Fruit fly (Drosophila melanogaster): ENCODE measurements around the gene S6k.

S6k gene

DNA sequence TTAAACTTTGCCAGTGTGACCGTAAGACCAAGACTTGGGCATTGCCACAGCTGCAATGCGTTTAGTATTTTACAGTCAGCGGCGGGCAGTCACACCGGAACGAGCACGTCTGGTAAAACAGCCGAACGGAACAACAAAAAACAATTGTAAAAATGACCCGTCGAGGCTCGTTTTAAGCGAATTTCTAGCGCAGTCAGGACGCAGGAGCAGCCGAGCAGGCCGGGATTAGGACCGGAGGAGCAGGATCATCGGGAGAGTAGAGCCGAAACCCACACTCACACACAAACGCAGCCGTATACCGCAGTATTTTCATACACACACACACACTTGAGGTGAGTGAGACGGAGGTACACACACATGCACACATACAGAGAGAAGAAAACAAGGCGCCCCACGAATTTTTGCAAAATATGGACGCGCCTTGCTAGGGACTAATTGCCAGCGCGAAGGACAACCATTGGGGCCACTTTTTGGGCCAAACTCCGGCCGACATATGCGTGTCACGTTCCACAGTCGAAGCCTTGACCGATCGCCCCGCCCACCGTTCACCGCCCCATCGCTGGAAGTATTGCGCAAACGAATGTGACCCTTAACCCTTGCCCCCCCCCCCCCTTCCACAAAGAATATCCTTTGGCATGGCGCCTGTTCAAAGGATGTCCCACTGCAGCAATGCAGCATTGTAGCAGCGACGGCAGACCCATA, 57.7 kb downstream of the S6k start, which contains the start of gene Usp47 (continued):
- TF ChIP-seq CG11504 (tag; optimal IDR thresholded peaks at IDR 0.05) (no peak), Blimp-1 (GFP tag; optimal IDR thresholded peaks at IDR 0.05) (no peak), D (optimal IDR thresholded peaks at IDR 0.05) (peak; percentile 58), D (GFP tag; optimal IDR thresholded peaks at IDR 0.05) (no peak), CG7372 (GFP tag; IDR thresholded peaks at IDR 0.05) (no peak), pb (GFP tag; optimal IDR thresholded peaks at IDR 0.05) (no peak), tgo (GFP tag; IDR thresholded peaks at IDR 0.05) (no peak), ttk (GFP tag; IDR thresholded peaks at IDR 0.05) (no peak), toy (GFP tag; IDR thresholded peaks at IDR 0.05) (no peak), ftz-f1 (GFP tag; optimal IDR thresholded peaks at IDR 0.05) (no peak), CG17612 (GFP tag; IDR thresholded peaks at IDR 0.05) (no peak), gcm (GFP tag; optimal IDR thresholded peaks at IDR 0.05) (no peak), CG12299 (tag; optimal IDR thresholded peaks at IDR 0.05) (peak; percentile 16), CG3726 (GFP tag; IDR thresholded peaks at IDR 0.05) (no peak), HLH54F (GFP tag; optimal IDR thresholded peaks at IDR 0.05) (no peak), lbe (GFP tag; optimal IDR thresholded peaks at IDR 0.05) (no peak), ERR (GFP tag; optimal IDR thresholded peaks at IDR 0.05) (no peak), Ravus (GFP tag; IDR thresholded peaks at IDR 0.05) (no peak), Kr (GFP tag; optimal IDR thresholded peaks at IDR 0.05) (no peak), CG2120 (GFP tag; optimal IDR thresholded peaks at IDR 0.05) (no peak), gfzf (GFP tag; optimal IDR thresholded peaks at IDR 0.05) (peak; percentile 89), Sin3A (optimal IDR thresholded peaks at IDR 0.05) (peak; percentile 26), CG12744 (GFP tag; optimal IDR thresholded peaks at IDR 0.05) (no peak), YL-1 (GFP tag; optimal IDR thresholded peaks at IDR 0.05) (peak; percentile 72), HLHmδ (GFP tag; optimal IDR thresholded peaks at IDR 0.05) (no peak), Hmr (GFP tag; optimal IDR thresholded peaks at IDR 0.05) (peak; percentile 28), CG7839 (tag; optimal IDR thresholded peaks at IDR 0.05) (no peak), CG4282 (GFP tag; optimal IDR thresholded peaks at IDR 0.05) (no peak), Oli (tag; optimal IDR thresholded peaks at IDR 0.05) (no peak), CG6765 (GFP tag; optimal IDR thresholded peaks at IDR 0.05) (no peak), Elba2 (GFP tag; optimal IDR thresholded peaks at IDR 0.05) (no peak), zf30C (GFP tag; optimal IDR thresholded peaks at IDR 0.05) (peak; percentile 63), kay (GFP tag; optimal IDR thresholded peaks at IDR 0.05) (no peak), CG12155 (GFP tag; optimal IDR thresholded peaks at IDR 0.05) (no peak), TFAM (GFP tag; optimal IDR thresholded peaks at IDR 0.05) (no peak), Med (GFP tag) (peak; percentile 88), salm (tag; optimal IDR thresholded peaks at IDR 0.05) (no peak), CG2678 (tag; optimal IDR thresholded peaks at IDR 0.05) (no peak), CG3065 (GFP tag; optimal IDR thresholded peaks at IDR 0.05) (no peak), CG8359 (GFP tag; optimal IDR thresholded peaks at IDR 0.05; ENCODE audit: borderline replicate concordance) (no peak), Ets97D (GFP tag; optimal IDR thresholded peaks at IDR 0.05) (peak; percentile 3), oc (tag; optimal IDR thresholded peaks at IDR 0.05) (no peak), CG13123 (GFP tag; optimal IDR thresholded peaks at IDR 0.05) (no peak), CG15601 (tag; optimal IDR thresholded peaks at IDR 0.05) (no peak), Meics (GFP tag; optimal IDR thresholded peaks at IDR 0.05) (no peak), CTCF (GFP tag; optimal IDR thresholded peaks at IDR 0.05) (no peak), yki (optimal IDR thresholded peaks at IDR 0.05) (no peak), Trl (optimal IDR thresholded peaks at IDR 0.05) (no peak), Trl (GFP tag; optimal IDR thresholded peaks at IDR 0.05) (no peak), CG12071 (GFP tag; optimal IDR thresholded peaks at IDR 0.05) (peak; percentile 16), CG2875 (GFP tag; optimal IDR thresholded peaks at IDR 0.05) (no peak), CG8281 (tag; optimal IDR thresholded peaks at IDR 0.05) (no peak), pfk (GFP tag; optimal IDR thresholded peaks at IDR 0.05) (no peak)

All from whole organism, embryonic.